Worm (Caenorhabditis elegans) whole organism, L4 larva: Measurements from ENCODE around the gene sru-3.

ENCODE experiments used
- F10B5.3 ChIP-seq: sonication (generic microtip); optimal IDR thresholded peaks from 2 replicates; lab custom pipeline; 2016; ENCODE audit warnings: mild to moderate bottlenecking, missing genetic modification characterization, missing compliant biosample characterization
- F44E2.7 ChIP-seq: fragments of 200-800 bp; sonication (Bioruptor generic); IDR thresholded peaks from 2 replicates; pipeline ENCODE4 v2.1.2; 2022; ENCODE audit warnings: missing genetic modification characterization, missing compliant biosample characterization
- R02D3.7 ChIP-seq: fragments of 150-350 bp; sonication (generic microtip); optimal IDR thresholded peaks from 3 replicates; lab custom pipeline; 2014; ENCODE audit warnings: missing biosample characterization, missing genetic modification characterization
- Y105C5A.15 ChIP-seq: fragments of 200-800 bp; sonication (Bioruptor generic); IDR thresholded peaks from 2 replicates; pipeline ENCODE4 v1.3.6; 2022; ENCODE audit warnings: missing genetic modification characterization, missing compliant biosample characterization
- Y48G9A.11 ChIP-seq: fragments of 200-800 bp; sonication (Bioruptor generic); IDR thresholded peaks from 2 replicates; pipeline ENCODE4 v1.3.6; 2022; ENCODE audit warnings: missing genetic modification reagents, missing genetic modification characterization, missing compliant biosample characterization
- Y5F2A.4 ChIP-seq: fragments of 200-800 bp; sonication (Bioruptor generic); optimal IDR thresholded peaks from 2 replicates; lab custom pipeline; 2018; ENCODE audit warnings: mild to moderate bottlenecking, missing genetic modification characterization, missing compliant biosample characterization
- ZK546.5 ChIP-seq, 2 experiments: sonication (generic microtip); optimal IDR thresholded peaks; 2 replicates each; lab custom pipeline; 2017; ENCODE audit warnings: missing biosample characterization in 2 of 2, missing genetic modification characterization in 2 of 2
- aly-2 ChIP-seq: sonication (generic microtip); optimal IDR thresholded peaks from 2 replicates; lab custom pipeline; 2018; ENCODE audit warnings: missing biosample characterization, missing genetic modification characterization
- ama-1 ChIP-seq: fragments of 150-350 bp; optimal IDR thresholded peaks from 2 replicates; lab custom pipeline; 2014; ENCODE audit warnings: inconsistent platforms, mixed read lengths
- ceh-44 ChIP-seq: fragments of 200-800 bp; sonication (Bioruptor generic); IDR thresholded peaks from 2 replicates; pipeline ENCODE4 v1.3.6; 2022; ENCODE audit warnings: missing genetic modification reagents, missing genetic modification characterization, missing compliant biosample characterization
- ces-1 ChIP-seq: fragments of 150-350 bp; sonication (generic microtip); optimal IDR thresholded peaks from 4 replicates; lab custom pipeline; 2014; ENCODE audit warnings: missing biosample characterization, missing genetic modification reagents, missing genetic modification characterization
- cey-2 ChIP-seq: sonication (generic microtip); optimal IDR thresholded peaks from 3 replicates; lab custom pipeline; 2017; ENCODE audit warnings: missing genetic modification characterization, mild to moderate bottlenecking, missing compliant biosample characterization, antibody characterized with exemption, borderline replicate concordance; ENCODE audit not compliant: insufficient read depth
- daf-12 ChIP-seq: fragments of 150-350 bp; optimal IDR thresholded peaks from 2 replicates; lab custom pipeline; 2014; ENCODE audit warnings: missing biosample characterization, missing genetic modification reagents, missing genetic modification characterization
- dmd-6 ChIP-seq: fragments of 200-800 bp; sonication (Bioruptor generic); IDR thresholded peaks from 2 replicates; pipeline ENCODE4 v1.3.6; 2022; ENCODE audit warnings: missing genetic modification reagents, missing genetic modification characterization, missing compliant biosample characterization
- dpl-1 ChIP-seq: fragments of 150-350 bp; optimal IDR thresholded peaks from 2 replicates; lab custom pipeline; 2014; ENCODE audit warnings: missing biosample characterization, missing genetic modification reagents, missing genetic modification characterization
- dve-1 ChIP-seq: sonication (generic microtip); optimal IDR thresholded peaks from 2 replicates; lab custom pipeline; 2017; ENCODE audit warnings: antibody characterized with exemption, mild to moderate bottlenecking, missing genetic modification characterization, missing compliant biosample characterization; ENCODE audit not compliant: insufficient read depth
- fkh-10 ChIP-seq: fragments of 150-350 bp; optimal IDR thresholded peaks from 2 replicates; lab custom pipeline; 2014; ENCODE audit warnings: missing biosample characterization, missing genetic modification reagents, missing genetic modification characterization
- fos-1 ChIP-seq: fragments of 150-350 bp; optimal IDR thresholded peaks from 2 replicates; lab custom pipeline; 2014; ENCODE audit warnings: missing biosample characterization, missing genetic modification characterization
- hif-1 ChIP-seq, 2 experiments: sonication (generic microtip); optimal IDR thresholded peaks; 2 replicates each; lab custom pipeline; 2016 to 2017; ENCODE audit warnings: missing compliant biosample characterization in 2 of 2, missing genetic modification characterization in 2 of 2, missing genetic modification reagents in 2 of 2, missing genotype in 2 of 2, mild to moderate bottlenecking in 1 of 2
- lin-38 ChIP-seq: fragments of 200-800 bp; sonication (Bioruptor generic); IDR thresholded peaks from 2 replicates; pipeline ENCODE4 v1.3.6; 2022; ENCODE audit warnings: missing genetic modification reagents, missing genetic modification characterization, missing compliant biosample characterization
- lin-39 ChIP-seq: fragments of 150-350 bp; optimal IDR thresholded peaks from 2 replicates; lab custom pipeline; 2014; ENCODE audit warnings: missing biosample characterization, missing genetic modification reagents, missing genetic modification characterization
- lsy-2 ChIP-seq, 2 experiments: fragments of 150-350 bp in 1 of 2; sonication (generic microtip) in 1 of 2; optimal IDR thresholded peaks; 2 replicates each; lab custom pipeline; 2014 to 2017; ENCODE audit warnings: missing biosample characterization in 2 of 2, missing genetic modification characterization in 2 of 2
- madf-5 ChIP-seq, 2 experiments: fragments of 200-800 bp; sonication (Bioruptor generic); IDR thresholded peaks; 2 replicates each; pipeline ENCODE4 v1.3.6; 2022; ENCODE audit warnings: missing compliant biosample characterization in 2 of 2, missing genetic modification characterization in 2 of 2
- mdl-1 ChIP-seq, 2 experiments: fragments of 150-350 bp in 1 of 2; sonication (generic microtip) in 1 of 2; optimal IDR thresholded peaks; 2 replicates each; lab custom pipeline; 2014 to 2017; ENCODE audit warnings: missing biosample characterization in 2 of 2, missing genetic modification characterization in 2 of 2
- mdt-29 ChIP-seq: fragments of 200-800 bp; sonication (Bioruptor generic); IDR thresholded peaks from 2 replicates; pipeline ENCODE4 v1.3.6; 2022; ENCODE audit warnings: missing genetic modification reagents, missing genetic modification characterization, missing compliant biosample characterization
- mes-2 ChIP-seq: sonication (generic microtip); optimal IDR thresholded peaks from 2 replicates; lab custom pipeline; 2016; ENCODE audit warnings: missing genotype, mild to moderate bottlenecking, missing genetic modification characterization, missing compliant biosample characterization; ENCODE audit not compliant: poor library complexity, severe bottlenecking
- mxl-2 ChIP-seq: fragments of 200-800 bp; sonication (Bioruptor generic); conservative IDR thresholded peaks from 2 replicates; pipeline ENCODE4 v1.3.6; 2022; ENCODE audit warnings: missing genetic modification reagents, missing genetic modification characterization, missing compliant biosample characterization
- mxl-3 ChIP-seq: fragments of 200-800 bp; sonication (Bioruptor generic); optimal IDR thresholded peaks from 2 replicates; lab custom pipeline; 2018; ENCODE audit warnings: mild to moderate bottlenecking, missing genetic modification characterization, missing compliant biosample characterization
- nhr-102 ChIP-seq: sonication (generic microtip); optimal IDR thresholded peaks from 2 replicates; lab custom pipeline; 2016; ENCODE audit warnings: mild to moderate bottlenecking, missing genetic modification characterization, moderate library complexity, missing compliant biosample characterization
- nhr-11 ChIP-seq: fragments of 150-350 bp; optimal IDR thresholded peaks from 2 replicates; lab custom pipeline; 2014; ENCODE audit warnings: missing biosample characterization, missing genetic modification characterization
- nhr-25 ChIP-seq: sonication (generic microtip); optimal IDR thresholded peaks from 2 replicates; lab custom pipeline; 2017; ENCODE audit warnings: missing genetic modification characterization, mild to moderate bottlenecking, missing compliant biosample characterization, antibody characterized with exemption, moderate library complexity, borderline replicate concordance; ENCODE audit not compliant: insufficient read depth
- nhr-41 ChIP-seq: fragments of 200-800 bp; sonication (Bioruptor generic); IDR thresholded peaks from 2 replicates; pipeline ENCODE4 v1.3.6; 2022; ENCODE audit warnings: missing genetic modification reagents, missing genetic modification characterization, missing compliant biosample characterization
- nhr-42 ChIP-seq: fragments of 200-800 bp; sonication (Bioruptor generic); IDR thresholded peaks from 2 replicates; pipeline ENCODE4 v1.3.6; 2022; ENCODE audit warnings: missing genetic modification characterization, missing compliant biosample characterization
- nhr-48 ChIP-seq: sonication (generic microtip); optimal IDR thresholded peaks from 2 replicates; lab custom pipeline; 2016; ENCODE audit warnings: mild to moderate bottlenecking, missing genetic modification characterization, missing compliant biosample characterization
- nhr-76 ChIP-seq: fragments of 150-350 bp; optimal IDR thresholded peaks from 2 replicates; lab custom pipeline; 2014; ENCODE audit warnings: missing biosample characterization, missing genetic modification characterization
- nhr-77 ChIP-seq: fragments of 150-350 bp; optimal IDR thresholded peaks from 2 replicates; lab custom pipeline; 2014; ENCODE audit warnings: missing biosample characterization, missing genetic modification characterization
- php-3 ChIP-seq: fragments of 200-800 bp; sonication (Bioruptor generic); IDR thresholded peaks from 2 replicates; pipeline ENCODE4 v1.3.6; 2022; ENCODE audit warnings: missing genetic modification reagents, missing genetic modification characterization, missing compliant biosample characterization
- pqm-1 ChIP-seq: sonication (generic microtip); optimal IDR thresholded peaks from 2 replicates; lab custom pipeline; 2017; ENCODE audit warnings: missing biosample characterization, missing genetic modification characterization
- rbr-2 ChIP-seq: sonication (generic microtip); optimal IDR thresholded peaks from 2 replicates; lab custom pipeline; 2016; ENCODE audit warnings: missing genotype, missing genetic modification characterization, missing compliant biosample characterization
- sdz-12 ChIP-seq: fragments of 200-800 bp; sonication (Bioruptor generic); optimal IDR thresholded peaks from 2 replicates; lab custom pipeline; 2018; ENCODE audit warnings: mild to moderate bottlenecking, missing genetic modification characterization, missing compliant biosample characterization
- skn-1 ChIP-seq: fragments of 150-350 bp; optimal IDR thresholded peaks from 2 replicates; lab custom pipeline; 2014; ENCODE audit warnings: missing biosample characterization, missing genetic modification characterization
- snpc-1.2 ChIP-seq: fragments of 200-800 bp; sonication (Bioruptor generic); IDR thresholded peaks from 2 replicates; pipeline ENCODE4 v1.3.6; 2022; ENCODE audit warnings: missing genetic modification reagents, missing genetic modification characterization, missing compliant biosample characterization
- spr-3 ChIP-seq: fragments of 200-800 bp; sonication (Bioruptor generic); optimal IDR thresholded peaks from 2 replicates; lab custom pipeline; 2018; ENCODE audit warnings: mild to moderate bottlenecking, missing genetic modification characterization, missing compliant biosample characterization
- tra-1 ChIP-seq: fragments of 200-800 bp; sonication (Bioruptor generic); IDR thresholded peaks from 2 replicates; pipeline ENCODE4 v1.3.6; 2022; ENCODE audit warnings: missing genetic modification reagents, missing genetic modification characterization, missing compliant biosample characterization
- unc-130 ChIP-seq: sonication (generic microtip); optimal IDR thresholded peaks from 2 replicates; lab custom pipeline; 2016; ENCODE audit warnings: missing genetic modification reagents, missing genetic modification characterization, missing compliant biosample characterization
- zag-1 ChIP-seq: fragments of 150-350 bp; optimal IDR thresholded peaks from 2 replicates; lab custom pipeline; 2014; ENCODE audit warnings: missing biosample characterization, missing genetic modification characterization
- ztf-11 ChIP-seq: fragments of 150-350 bp; optimal IDR thresholded peaks from 2 replicates; lab custom pipeline; 2014; ENCODE audit warnings: missing biosample characterization, missing genetic modification characterization
- ztf-7 ChIP-seq: fragments of 150-350 bp; optimal IDR thresholded peaks from 2 replicates; lab custom pipeline; 2014; ENCODE audit warnings: missing biosample characterization, missing genetic modification characterization

sru-3 gene

DNA sequence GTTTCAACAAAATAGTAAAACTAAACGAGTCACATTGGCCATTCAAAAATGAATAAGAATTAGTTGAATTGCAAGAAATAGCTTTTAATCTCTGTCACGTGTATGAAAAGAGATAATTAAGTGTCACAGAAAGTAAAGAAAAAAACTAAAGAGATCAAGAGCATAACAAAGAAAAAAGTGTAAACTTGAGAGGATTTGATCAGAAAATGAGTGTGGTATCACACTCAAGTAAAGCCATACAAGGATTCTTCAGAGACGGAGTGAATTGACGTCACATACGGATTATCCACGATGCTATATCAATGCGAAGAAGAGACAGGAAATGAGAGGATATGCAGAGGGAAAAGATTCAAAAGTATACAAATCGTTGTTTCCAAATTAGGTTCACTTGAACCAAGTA lies 27.1 kb upstream of the sru-3 start:
- TF ChIP-seq cey-2 (tag; lab: Kevin White, UChicago): no peak
- TF ChIP-seq spr-3: no peak
- TF ChIP-seq nhr-48 (tag; lab: Kevin White, UChicago): no peak

- TF ChIP-seq daf-12 (tag; lab: Kevin White, UChicago) (no peak), lin-39 (tag; lab: Kevin White, UChicago) (no peak), rbr-2 (tag; lab: Kevin White, UChicago) (peak; percentile 62), nhr-76 (no peak), mes-2 (tag; lab: Kevin White, UChicago) (no peak), unc-130 (peak; percentile 67), hif-1 (tag; optimal IDR thresholded peaks at IDR 0.05; lab: Kevin White, UChicago) (no peak), F10B5.3 (tag; lab: Kevin White, UChicago) (peak; percentile 64), lin-38 (GFP tag; lab: Robert Waterston, UW) (no peak), nhr-41 (GFP tag; lab: Robert Waterston, UW) (peak; percentile 75; the same call in 1 of the 2 replicates), mxl-3 (peak; percentile 60), mdl-1 (tag; optimal IDR thresholded peaks at IDR 0.05; lab: Kevin White, UChicago) (no peak), php-3 (GFP tag; lab: Robert Waterston, UW) (no peak), pqm-1 (tag; lab: Kevin White, UChicago) (no peak), mdt-29 (no peak; the same call in 1 of the 2 replicates), R02D3.7 (tag; lab: Kevin White, UChicago) (peak; percentile 40), nhr-11 (no peak), lsy-2 (tag; optimal IDR thresholded peaks at IDR 0.05; lab: Kevin White, UChicago) (peak in 1 of 2 experiments; percentile 12), fkh-10 (GFP tag; lab: Kevin White, UChicago) (no peak), nhr-25 (no peak), madf-5 (GFP tag; IDR thresholded peaks at IDR 0.05; lab: Robert Waterston, UW) (peak; percentile 89 to 92), dpl-1 (GFP tag; lab: Kevin White, UChicago) (no peak), ztf-7 (tag; lab: Kevin White, UChicago) (peak; percentile 71), ZK546.5 (tag; optimal IDR thresholded peaks at IDR 0.05; lab: Kevin White, UChicago) (no peak), Y5F2A.4 (GFP tag; lab: Kevin White, UChicago) (peak; percentile 89), ztf-11 (no peak), Y105C5A.15 (peak; percentile 94), nhr-102 (tag; lab: Kevin White, UChicago) (no peak), dve-1 (tag; lab: Kevin White, UChicago) (no peak), F44E2.7 (GFP tag; lab: Robert Waterston, UW) (peak; percentile 97), skn-1 (tag; lab: Kevin White, UChicago) (no peak), nhr-42 (GFP tag; lab: Robert Waterston, UW) (peak; percentile 86), Y48G9A.11 (no peak), ceh-44 (peak; percentile 88; the same call in 1 of the 2 replicates), aly-2 (tag; lab: Kevin White, UChicago) (no peak), zag-1 (tag; lab: Kevin White, UChicago) (no peak), ces-1 (GFP tag; lab: Kevin White, UChicago) (no peak), sdz-12 (GFP tag; lab: Kevin White, UChicago) (peak; percentile 93), dmd-6 (GFP tag; lab: Robert Waterston, UW) (no peak), tra-1 (peak; percentile 79), ama-1 (lab: Kevin White, UChicago) (no peak), mxl-2 (GFP tag; lab: Robert Waterston, UW) (0 out of 2 replicates have a peak, but pooled peaks have one; percentile 20), fos-1 (no peak), nhr-77 (no peak), snpc-1.2 (peak; percentile 96)
Measured at ce11 chrIV:9477135-9477928, 19.1 kb upstream of the sru-3 start, which contains the start of gene wrt-3. Gene wrt-3, minus strand, starts transcription at chrIV:9477456.
